Worm (Caenorhabditis elegans) whole organism, L1 larva: Measurements from ENCODE around the gene D1086.9.

Source experiments
- C34B4.2 ChIP-seq: sonication (generic microtip); optimal IDR thresholded peaks from 2 replicates; lab custom pipeline; 2017; ENCODE audit warnings: mild to moderate bottlenecking, missing genetic modification characterization, missing compliant biosample characterization
- F16B12.6 ChIP-seq: fragments of 150-350 bp; optimal IDR thresholded peaks from 2 replicates; lab custom pipeline; 2014; ENCODE audit warnings: missing biosample characterization, missing genetic modification characterization
- Y116A8C.19 ChIP-seq: sonication (generic microtip); optimal IDR thresholded peaks from 2 replicates; lab custom pipeline; 2016; ENCODE audit warnings: missing compliant biosample characterization, missing genetic modification characterization, borderline replicate concordance
- aly-2 ChIP-seq: fragments of 150-350 bp; optimal IDR thresholded peaks from 2 replicates; lab custom pipeline; 2014; ENCODE audit warnings: missing biosample characterization, missing genetic modification characterization
- blmp-1 ChIP-seq: fragments of 150-350 bp; optimal IDR thresholded peaks from 2 replicates; lab custom pipeline; 2014; ENCODE audit warnings: missing biosample characterization, missing genetic modification characterization
- ceh-8 ChIP-seq: fragments of 200-800 bp; sonication (Bioruptor generic); optimal IDR thresholded peaks from 2 replicates; lab custom pipeline; 2018; ENCODE audit warnings: mild to moderate bottlenecking, missing genetic modification characterization, moderate library complexity, missing compliant biosample characterization
- ceh-82 ChIP-seq, 3 experiments: fragments of 150-350 bp in 1 of 3; sonication (generic microtip) in 2 of 3; optimal IDR thresholded peaks; 2 replicates each; lab custom pipeline; 2014 to 2017; ENCODE audit warnings: missing biosample characterization in 3 of 3, missing genetic modification characterization in 3 of 3
- ceh-88 ChIP-seq: fragments of 200-800 bp; sonication (Bioruptor generic); IDR thresholded peaks from 2 replicates; pipeline ENCODE4 v1.3.6; 2022; ENCODE audit warnings: missing genetic modification characterization, missing compliant biosample characterization
- ceh-90 ChIP-seq: sonication (generic microtip); optimal IDR thresholded peaks from 2 replicates; lab custom pipeline; 2016; ENCODE audit warnings: missing genetic modification characterization, missing compliant biosample characterization
- efl-1 ChIP-seq, 4 experiments: fragments of 150-350 bp; optimal IDR thresholded peaks in 3 of 4; peaks in 1 of 4; 1 replicate in 1 of 4; 2 replicates in 3 of 4; lab custom pipeline; 2014; ENCODE audit warnings: missing biosample characterization in 2 of 4, missing genetic modification characterization in 2 of 4, missing genetic modification reagents in 2 of 4
- efl-3 ChIP-seq: fragments of 200-800 bp; sonication (Bioruptor generic); optimal IDR thresholded peaks from 2 replicates; lab custom pipeline; 2018; ENCODE audit warnings: mild to moderate bottlenecking, missing genetic modification characterization, missing compliant biosample characterization
- egl-13 ChIP-seq: sonication (generic microtip); optimal IDR thresholded peaks from 2 replicates; lab custom pipeline; 2016; ENCODE audit warnings: missing genotype, missing genetic modification reagents, missing genetic modification characterization, missing compliant biosample characterization
- elt-2 ChIP-seq: sonication (generic microtip); optimal IDR thresholded peaks from 2 replicates; lab custom pipeline; 2016; ENCODE audit warnings: missing genetic modification characterization, mild to moderate bottlenecking, inconsistent platforms, missing compliant biosample characterization, missing genetic modification reagents
- ets-5 ChIP-seq: fragments of 200-800 bp; sonication (Bioruptor generic); IDR thresholded peaks from 2 replicates; pipeline ENCODE4 v1.3.6; 2022; ENCODE audit warnings: missing genetic modification characterization, missing compliant biosample characterization
- fkh-10 ChIP-seq: sonication (generic microtip); optimal IDR thresholded peaks from 2 replicates; lab custom pipeline; 2017; ENCODE audit warnings: missing biosample characterization, missing genetic modification reagents, missing genetic modification characterization
- fkh-8 ChIP-seq: sonication (generic microtip); optimal IDR thresholded peaks from 2 replicates; lab custom pipeline; 2016; ENCODE audit warnings: mild to moderate bottlenecking, missing genetic modification characterization, missing compliant biosample characterization
- grh-1 ChIP-seq: fragments of 200-800 bp; sonication (Bioruptor generic); IDR thresholded peaks from 2 replicates; pipeline ENCODE4 v1.3.6; 2022; ENCODE audit warnings: missing genetic modification reagents, missing genetic modification characterization, missing compliant biosample characterization
- hlh-17 ChIP-seq: fragments of 200-800 bp; sonication (Bioruptor generic); optimal IDR thresholded peaks from 2 replicates; lab custom pipeline; 2018; ENCODE audit warnings: missing genetic modification characterization, mild to moderate bottlenecking, missing compliant biosample characterization, moderate library complexity, borderline replicate concordance
- hpl-2 ChIP-seq: fragments of 150-350 bp; optimal IDR thresholded peaks from 2 replicates; lab custom pipeline; 2014; ENCODE audit warnings: missing biosample characterization, missing genetic modification reagents, missing genetic modification characterization
- irx-1 ChIP-seq: sonication (generic microtip); optimal IDR thresholded peaks from 2 replicates; lab custom pipeline; 2016; ENCODE audit warnings: missing genetic modification characterization, missing compliant biosample characterization
- isw-1 ChIP-seq: fragments of 200-800 bp; sonication (Bioruptor generic); IDR thresholded peaks from 2 replicates; pipeline ENCODE4 v1.3.6; 2022; ENCODE audit warnings: missing genetic modification characterization, missing compliant biosample characterization
- lin-13 ChIP-seq: fragments of 150-350 bp; optimal IDR thresholded peaks from 2 replicates; lab custom pipeline; 2014; ENCODE audit warnings: missing biosample characterization, missing genetic modification reagents, missing genetic modification characterization
- lin-14 ChIP-seq: fragments of 200-800 bp; sonication (Bioruptor generic); optimal IDR thresholded peaks from 2 replicates; lab custom pipeline; 2018; ENCODE audit warnings: mild to moderate bottlenecking, missing genetic modification characterization, moderate library complexity, missing compliant biosample characterization
- lin-15B ChIP-seq: fragments of 150-350 bp; sonication (generic microtip); optimal IDR thresholded peaks from 3 replicates; lab custom pipeline; 2014; ENCODE audit warnings: missing biosample characterization, missing genetic modification characterization
- mab-9 ChIP-seq: fragments of 200-800 bp; sonication (Bioruptor generic); IDR thresholded peaks from 2 replicates; pipeline ENCODE4 v1.3.6; 2022; ENCODE audit warnings: missing genetic modification reagents, missing genetic modification characterization, missing compliant biosample characterization
- mdl-1 ChIP-seq, 2 experiments: fragments of 150-350 bp; optimal IDR thresholded peaks; 2 replicates each; lab custom pipeline; 2014 to 2017; ENCODE audit warnings: missing biosample characterization in 2 of 2, missing genetic modification characterization in 2 of 2, inconsistent platforms in 1 of 2
- mep-1 ChIP-seq: fragments of 150-350 bp; optimal IDR thresholded peaks from 2 replicates; lab custom pipeline; 2014; ENCODE audit warnings: missing biosample characterization, missing genetic modification characterization
- nhr-11 ChIP-seq: fragments of 150-350 bp; optimal IDR thresholded peaks from 2 replicates; lab custom pipeline; 2014; ENCODE audit warnings: missing biosample characterization, missing genetic modification characterization
- nhr-19 ChIP-seq: fragments of 200-800 bp; sonication (Bioruptor generic); conservative IDR thresholded peaks from 2 replicates; pipeline ENCODE4 v1.3.6; 2022; ENCODE audit warnings: missing genetic modification characterization, missing compliant biosample characterization
- nhr-237 ChIP-seq: fragments of 150-350 bp; optimal IDR thresholded peaks from 2 replicates; lab custom pipeline; 2014; ENCODE audit warnings: missing biosample characterization, missing genetic modification characterization
- nhr-47 ChIP-seq: sonication (generic microtip); optimal IDR thresholded peaks from 2 replicates; lab custom pipeline; 2016; ENCODE audit warnings: mild to moderate bottlenecking, missing genetic modification characterization, moderate library complexity, missing compliant biosample characterization
- nhr-71 ChIP-seq: sonication (generic microtip); optimal IDR thresholded peaks from 2 replicates; lab custom pipeline; 2016; ENCODE audit warnings: mild to moderate bottlenecking, missing genetic modification characterization, moderate library complexity, missing compliant biosample characterization
- nhr-76 ChIP-seq: sonication (generic microtip); optimal IDR thresholded peaks from 2 replicates; lab custom pipeline; 2017; ENCODE audit warnings: missing biosample characterization, missing genetic modification characterization
- nhr-85 ChIP-seq: sonication (generic microtip); peaks from one replicate; lab custom pipeline; 2016; ENCODE audit warnings: missing genetic modification characterization, inconsistent platforms, missing compliant biosample characterization
- nhr-90 ChIP-seq: sonication (generic microtip); optimal IDR thresholded peaks from 2 replicates; lab custom pipeline; 2016; ENCODE audit warnings: mild to moderate bottlenecking, missing genetic modification characterization, missing compliant biosample characterization; ENCODE audit not compliant: poor library complexity
- pax-3 ChIP-seq: fragments of 200-800 bp; sonication (Bioruptor generic); optimal IDR thresholded peaks from 2 replicates; lab custom pipeline; 2018; ENCODE audit warnings: mild to moderate bottlenecking, missing genetic modification characterization, moderate library complexity, missing compliant biosample characterization
- rnt-1 ChIP-seq: sonication (generic microtip); optimal IDR thresholded peaks from 2 replicates; lab custom pipeline; 2016; ENCODE audit warnings: mild to moderate bottlenecking, missing genetic modification characterization, moderate library complexity, missing compliant biosample characterization
- snu-23 ChIP-seq: sonication (generic microtip); optimal IDR thresholded peaks from 2 replicates; lab custom pipeline; 2016; ENCODE audit warnings: missing genetic modification characterization, missing compliant biosample characterization
- sox-4 ChIP-seq: sonication (generic microtip); optimal IDR thresholded peaks from 2 replicates; lab custom pipeline; 2016; ENCODE audit warnings: missing genetic modification characterization, missing compliant biosample characterization
- sup-37 ChIP-seq: fragments of 200-800 bp; sonication (Bioruptor generic); optimal IDR thresholded peaks from 2 replicates; lab custom pipeline; 2018; ENCODE audit warnings: mild to moderate bottlenecking, missing genetic modification characterization, missing compliant biosample characterization
- tbx-2 ChIP-seq: sonication (generic microtip); optimal IDR thresholded peaks from 2 replicates; lab custom pipeline; 2016; ENCODE audit warnings: missing genetic modification characterization, missing compliant biosample characterization
- unc-130 ChIP-seq: fragments of 150-350 bp; optimal IDR thresholded peaks from 2 replicates; lab custom pipeline; 2017; ENCODE audit warnings: missing biosample characterization, missing genetic modification characterization, inconsistent platforms
- unc-86 ChIP-seq: sonication (generic microtip); optimal IDR thresholded peaks from 2 replicates; lab custom pipeline; 2016; ENCODE audit warnings: missing genetic modification characterization, missing compliant biosample characterization
- unc-98 ChIP-seq: fragments of 200-800 bp; sonication (Bioruptor generic); IDR thresholded peaks from 2 replicates; pipeline ENCODE4 v1.3.6; 2022; ENCODE audit warnings: missing genetic modification characterization, missing compliant biosample characterization
- vab-15 ChIP-seq: sonication (generic microtip); optimal IDR thresholded peaks from 2 replicates; lab custom pipeline; 2017; ENCODE audit warnings: missing genotype, mild to moderate bottlenecking, missing genetic modification characterization, missing compliant biosample characterization
- xbp-1 ChIP-seq: sonication (generic microtip); optimal IDR thresholded peaks from 2 replicates; lab custom pipeline; 2016; ENCODE audit warnings: missing genetic modification characterization, missing compliant biosample characterization
- zip-4 ChIP-seq: fragments of 200-800 bp; sonication (Bioruptor generic); optimal IDR thresholded peaks from 2 replicates; lab custom pipeline; 2018; ENCODE audit warnings: mild to moderate bottlenecking, missing genetic modification characterization, moderate library complexity, missing compliant biosample characterization
- ztf-11 ChIP-seq, 2 experiments: sonication (generic microtip); optimal IDR thresholded peaks; 2 replicates each; lab custom pipeline; 2016 to 2017; ENCODE audit warnings: missing genetic modification characterization in 2 of 2, missing biosample characterization in 1 of 2, missing compliant biosample characterization in 1 of 2
- ztf-4 ChIP-seq: fragments of 150-350 bp; optimal IDR thresholded peaks from 2 replicates; lab custom pipeline; 2014; ENCODE audit warnings: missing biosample characterization, missing genetic modification characterization

Gene D1086.9

DNA sequence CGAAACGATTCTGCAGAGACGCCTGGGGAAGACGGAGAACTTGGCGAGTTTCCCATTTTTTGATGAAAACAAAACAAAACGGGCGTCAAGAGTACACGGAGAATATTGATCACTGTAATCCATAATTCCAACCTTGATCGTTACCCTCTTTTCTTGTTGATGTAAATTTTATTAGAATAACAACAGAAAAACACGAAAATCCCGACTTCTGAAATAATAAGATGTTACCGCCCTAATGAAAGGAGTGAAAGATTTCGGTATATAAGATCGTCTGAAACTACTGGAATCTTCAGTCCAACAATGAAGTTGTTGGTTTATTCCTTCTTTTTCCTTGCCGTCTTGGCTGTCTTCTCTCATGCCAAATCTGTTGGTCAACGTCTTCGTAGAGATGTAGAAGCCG, at the start of gene D1086.9:
Gene D1086.9, plus strand, starts transcription at position 301 of the 400 bp plus-strand sequence.
- no peak for TF ChIP-seq C34B4.2 (tag; lab: Kevin White, UChicago)
- TF ChIP-seq xbp-1 (tag; lab: Kevin White, UChicago), result no peak
- no peak for TF ChIP-seq unc-98
- no peak for TF ChIP-seq efl-3 (GFP tag; lab: Kevin White, UChicago)
- no peak for TF ChIP-seq rnt-1 (tag; lab: Kevin White, UChicago)

- peak; percentile 97 for TF ChIP-seq ceh-8
- TF ChIP-seq fkh-10 (GFP tag; lab: Kevin White, UChicago), result peak; percentile 29
- peak; percentile 98 for TF ChIP-seq lin-14 (GFP tag; lab: Kevin White, UChicago)
- peak; percentile 80 for TF ChIP-seq nhr-11
- peak; percentile 19 for TF ChIP-seq F16B12.6 (tag; lab: Kevin White, UChicago)
- TF ChIP-seq C34B4.2 (tag; lab: Kevin White, UChicago), result peak; percentile 92
- peak; percentile 100 for TF ChIP-seq nhr-85 (tag; lab: Kevin White, UChicago)
- TF ChIP-seq hlh-17 (GFP tag; lab: Kevin White, UChicago), result peak; percentile 94
- TF ChIP-seq hpl-2 (GFP tag; lab: Kevin White, UChicago), result peak; percentile 53
- peak; percentile 92 for TF ChIP-seq zip-4 (GFP tag; lab: Kevin White, UChicago)
- TF ChIP-seq vab-15 (tag; lab: Kevin White, UChicago), result peak; percentile 88
- TF ChIP-seq Y116A8C.19 (tag; lab: Kevin White, UChicago), result peak; percentile 98
- peak; percentile 65 for TF ChIP-seq lin-15B
- TF ChIP-seq ceh-90 (tag; lab: Kevin White, UChicago), result peak; percentile 99
- peak; percentile 99 for TF ChIP-seq nhr-47 (tag; lab: Kevin White, UChicago)
- peak; percentile 96 for TF ChIP-seq elt-2
- peak; percentile 100 for TF ChIP-seq mab-9 (GFP tag; lab: Robert Waterston, UW)
- TF ChIP-seq ets-5 (GFP tag; lab: Robert Waterston, UW), result peak; percentile 67; the same call in 1 of the 2 replicates
- TF ChIP-seq ceh-88, result peak; percentile 99
- TF ChIP-seq aly-2 (tag; lab: Kevin White, UChicago), result peak; percentile 31
- peak; percentile 98 for TF ChIP-seq snu-23
- TF ChIP-seq unc-86 (tag; lab: Kevin White, UChicago), result peak; percentile 94
- peak; percentile 59 for TF ChIP-seq blmp-1 (tag; lab: Kevin White, UChicago)
- peak; percentile 98 for TF ChIP-seq sox-4 (tag; lab: Kevin White, UChicago)
- TF ChIP-seq isw-1 (GFP tag; lab: Robert Waterston, UW), result peak; percentile 99
- TF ChIP-seq grh-1 (GFP tag; lab: Robert Waterston, UW), result peak; percentile 99
- TF ChIP-seq pax-3 (tag; lab: Kevin White, UChicago), result peak; percentile 100
- peak; percentile 99 for TF ChIP-seq tbx-2 (tag; lab: Kevin White, UChicago)
- peak; percentile 96 for TF ChIP-seq xbp-1 (tag; lab: Kevin White, UChicago)
- TF ChIP-seq fkh-8 (tag; lab: Kevin White, UChicago), result peak; percentile 97
- TF ChIP-seq nhr-76 (tag; lab: Kevin White, UChicago), result peak; percentile 1
- peak; percentile 100 for TF ChIP-seq nhr-90 (tag; lab: Kevin White, UChicago)
- TF ChIP-seq mep-1 (tag; lab: Kevin White, UChicago), result peak; percentile 83
- TF ChIP-seq efl-1 (optimal IDR thresholded peaks at IDR 0.05; lab: Kevin White, UChicago), result peak; percentile 90 to 91
- TF ChIP-seq efl-1 (GFP tag; optimal IDR thresholded peaks at IDR 0.05 in 1 of 2; lab: Kevin White, UChicago), result peak; percentile 84 to 99
- peak; percentile 63 for TF ChIP-seq nhr-237 (tag; lab: Kevin White, UChicago)
- TF ChIP-seq ceh-82 (tag; optimal IDR thresholded peaks at IDR 0.05; lab: Kevin White, UChicago), result peak; percentile 90 to 92 (median 91)
- peak in 1 of 2 experiments; percentile 90 for TF ChIP-seq mdl-1 (tag; optimal IDR thresholded peaks at IDR 0.05; lab: Kevin White, UChicago)
- peak; percentile 99 for TF ChIP-seq irx-1 (tag; lab: Kevin White, UChicago)
- peak; percentile 95 for TF ChIP-seq ztf-4
- TF ChIP-seq nhr-19 (GFP tag; lab: Robert Waterston, UW), result peak; percentile 100
- peak; percentile 99 for TF ChIP-seq nhr-71 (tag; lab: Kevin White, UChicago)
- peak; percentile 100 for TF ChIP-seq rnt-1 (tag; lab: Kevin White, UChicago)
- TF ChIP-seq egl-13 (tag; lab: Kevin White, UChicago), result peak; percentile 98
- peak; percentile 98 for TF ChIP-seq unc-130 (tag; lab: Kevin White, UChicago)
- peak; percentile 94 for TF ChIP-seq efl-3 (GFP tag; lab: Kevin White, UChicago)
- TF ChIP-seq lin-13 (GFP tag; lab: Kevin White, UChicago), result peak; percentile 92
- peak; percentile 94 for TF ChIP-seq sup-37 (GFP tag; lab: Kevin White, UChicago)
- peak in 1 of 2 experiments; percentile 100 for TF ChIP-seq ztf-11 (tag; optimal IDR thresholded peaks at IDR 0.05; lab: Kevin White, UChicago)
Observed at ce11 chrV:14055097-14055496, 49.0 kb upstream of the D1086.9 start.
